Fruit fly (Drosophila melanogaster) whole organism, embryonic: ENCODE data around the gene fig.

Experiments used
- CG17829 ChIP-seq: fragments of 200-800 bp; optimal IDR thresholded peaks from 2 replicates; lab custom pipeline; 2019; ENCODE audit warnings: missing biosample characterization, mild to moderate bottlenecking, missing genetic modification characterization, moderate library complexity
- CG4360 ChIP-seq: fragments of 200-800 bp; sonication (Bioruptor generic); IDR thresholded peaks from 2 replicates; pipeline ENCODE4 v1.3.6; 2022; ENCODE audit warnings: missing biosample characterization, missing genetic modification characterization
- Dip2 ChIP-seq: fragments of 200-800 bp; sonication (Bioruptor generic); IDR thresholded peaks from 2 replicates; pipeline ENCODE4 v1.3.6; 2022; ENCODE audit warnings: missing biosample characterization, missing genetic modification characterization
- Sin3A ChIP-seq: fragments of >200 bp; optimal IDR thresholded peaks from 2 replicates; lab custom pipeline; 2018
- ab ChIP-seq: fragments of 200-800 bp; sonication (Bioruptor generic); optimal IDR thresholded peaks from 2 replicates; lab custom pipeline; 2016; ENCODE audit warnings: missing biosample characterization, missing genetic modification characterization
- bigmax ChIP-seq: fragments of 200-800 bp; sonication (Bioruptor generic); optimal IDR thresholded peaks from 2 replicates; lab custom pipeline; 2018; ENCODE audit warnings: missing biosample characterization, mild to moderate bottlenecking, missing genetic modification characterization
- org-1 ChIP-seq: fragments of 200-800 bp; sonication (Bioruptor generic); optimal IDR thresholded peaks from 2 replicates; lab custom pipeline; 2017; ENCODE audit warnings: missing biosample characterization, missing genetic modification characterization
- psq ChIP-seq: fragments of 200-800 bp; sonication (Bioruptor generic); optimal IDR thresholded peaks from 2 replicates; lab custom pipeline; 2017; ENCODE audit warnings: missing biosample characterization, missing genetic modification characterization
- slou ChIP-seq: fragments of 200-800 bp; sonication (Bioruptor generic); optimal IDR thresholded peaks from 3 replicates; lab custom pipeline; 2016; ENCODE audit warnings: missing biosample characterization, missing genetic modification characterization

- TF ChIP-seq CG4360 (GFP tag; lab: Robert Waterston, UW) (no peak), Dip2 (GFP tag; lab: Robert Waterston, UW) (no peak), CG17829 (no peak), Sin3A (no peak), bigmax (no peak), org-1 (GFP tag; lab: Kevin White, UChicago) (no peak), slou (GFP tag; lab: Kevin White, UChicago) (no peak), ab (GFP tag; lab: Kevin White, UChicago) (no peak), psq (GFP tag; lab: Kevin White, UChicago) (no peak)
Measured at dm6 chr3R:29790183-29790582, 9.9 kb upstream of the fig start.
